Fruit fly (Drosophila melanogaster) whole organism, prepupa: ENCODE results near the gene Cbl.

Source experiments
- Blimp-1 ChIP-seq: fragments of 200-800 bp; sonication (Bioruptor generic); optimal IDR thresholded peaks from 3 replicates; lab custom pipeline; 2017; ENCODE audit warnings: missing biosample characterization, missing genetic modification characterization, mild to moderate bottlenecking, moderate library complexity, missing genetic modification reagents
- CG10669 ChIP-seq: fragments of 200-800 bp; sonication (Bioruptor generic); optimal IDR thresholded peaks from 3 replicates; lab custom pipeline; 2018; ENCODE audit warnings: missing biosample characterization, mild to moderate bottlenecking, missing genetic modification characterization, moderate library complexity
- CG11762 ChIP-seq: fragments of 200-800 bp; sonication (Bioruptor generic); optimal IDR thresholded peaks from 3 replicates; lab custom pipeline; 2016; ENCODE audit warnings: missing biosample characterization, missing genetic modification characterization; ENCODE audit not compliant: insufficient read depth
- CG15336 ChIP-seq: fragments of 200-800 bp; sonication (Bioruptor generic); IDR thresholded peaks from 2 replicates; pipeline ENCODE4 v1.3.6; 2022; ENCODE audit warnings: missing biosample characterization, missing genetic modification characterization
- CG1621 ChIP-seq: fragments of 200-800 bp; sonication (Bioruptor generic); optimal IDR thresholded peaks from 3 replicates; lab custom pipeline; 2018; ENCODE audit warnings: missing biosample characterization, mild to moderate bottlenecking, missing genetic modification characterization
- CG3032 ChIP-seq: fragments of 200-800 bp; optimal IDR thresholded peaks from 2 replicates; lab custom pipeline; 2019; ENCODE audit warnings: missing biosample characterization, mild to moderate bottlenecking, missing genetic modification characterization, moderate library complexity
- CG31627 ChIP-seq: fragments of 200-800 bp; sonication (Bioruptor generic); optimal IDR thresholded peaks from 3 replicates; lab custom pipeline; 2016; ENCODE audit warnings: missing biosample characterization, missing genetic modification characterization
- CG32006 ChIP-seq: fragments of 200-800 bp; sonication (Bioruptor generic); optimal IDR thresholded peaks from 3 replicates; lab custom pipeline; 2017; ENCODE audit warnings: missing biosample characterization, mild to moderate bottlenecking, missing genetic modification characterization
- CG3919 ChIP-seq: fragments of 200-800 bp; sonication (Bioruptor generic); optimal IDR thresholded peaks from 3 replicates; lab custom pipeline; 2016; ENCODE audit warnings: missing biosample characterization, missing genetic modification characterization
- CG4318 ChIP-seq: fragments of 200-800 bp; sonication (Bioruptor generic); optimal IDR thresholded peaks from 3 replicates; lab custom pipeline; 2017; ENCODE audit warnings: missing biosample characterization, mild to moderate bottlenecking, missing genetic modification characterization
- CG6163 ChIP-seq: fragments of 200-800 bp; sonication (Bioruptor generic); IDR thresholded peaks from 3 replicates; pipeline ENCODE4 v1.3.6; 2022; ENCODE audit warnings: missing biosample characterization, missing genetic modification characterization
- CG6276 ChIP-seq: fragments of 200-800 bp; sonication (Bioruptor generic); optimal IDR thresholded peaks from 2 replicates; lab custom pipeline; 2017; ENCODE audit warnings: missing biosample characterization, mild to moderate bottlenecking, missing genetic modification characterization
- CG6808 ChIP-seq: fragments of 200-800 bp; sonication (Bioruptor generic); optimal IDR thresholded peaks from 3 replicates; lab custom pipeline; 2017; ENCODE audit warnings: missing biosample characterization, missing genetic modification characterization, mild to moderate bottlenecking, moderate library complexity, missing genetic modification reagents
- CG6854 ChIP-seq: fragments of 200-800 bp; sonication (Bioruptor generic); optimal IDR thresholded peaks from 2 replicates; lab custom pipeline; 2017; ENCODE audit warnings: missing biosample characterization, mild to moderate bottlenecking, missing genetic modification characterization
- CG8319 ChIP-seq: fragments of 200-800 bp; sonication (Bioruptor generic); optimal IDR thresholded peaks from 3 replicates; lab custom pipeline; 2016; ENCODE audit warnings: missing biosample characterization, missing genetic modification characterization
- CG8632 ChIP-seq: fragments of 200-800 bp; sonication (Bioruptor generic); optimal IDR thresholded peaks from 3 replicates; lab custom pipeline; 2016; ENCODE audit warnings: missing biosample characterization, missing genetic modification characterization
- CG9139 ChIP-seq: fragments of 200-800 bp; sonication (Bioruptor generic); optimal IDR thresholded peaks from 3 replicates; lab custom pipeline; 2017; ENCODE audit warnings: missing biosample characterization, mild to moderate bottlenecking, missing genetic modification characterization
- Eip78C ChIP-seq: fragments of 200-800 bp; sonication (Bioruptor generic); peaks from one replicate; lab custom pipeline; 2016; ENCODE audit warnings: missing biosample characterization, missing genetic modification characterization
- Ets96B ChIP-seq: fragments of 200-800 bp; optimal IDR thresholded peaks from 2 replicates; lab custom pipeline; 2019; ENCODE audit warnings: missing biosample characterization, mild to moderate bottlenecking, missing genetic modification characterization, moderate library complexity
- Gug ChIP-seq: fragments of 200-800 bp; sonication (Bioruptor generic); IDR thresholded peaks from 2 replicates; pipeline ENCODE4 v1.3.6; 2022; ENCODE audit warnings: missing biosample characterization, missing genetic modification characterization
- Hr38 ChIP-seq: sonication (Bioruptor generic); optimal IDR thresholded peaks from 2 replicates; lab custom pipeline; 2016; ENCODE audit warnings: missing biosample characterization, missing genetic modification characterization
- Hr39 ChIP-seq: fragments of 200-800 bp; sonication (Bioruptor generic); optimal IDR thresholded peaks from 2 replicates; lab custom pipeline; 2016; ENCODE audit warnings: missing biosample characterization, missing genetic modification characterization
- Hr4 ChIP-seq: fragments of 200-800 bp; sonication (Bioruptor generic); optimal IDR thresholded peaks from 3 replicates; lab custom pipeline; 2016; ENCODE audit warnings: missing biosample characterization, missing genetic modification characterization
- Lpt ChIP-seq: fragments of 200-800 bp; sonication (Bioruptor generic); optimal IDR thresholded peaks from 3 replicates; lab custom pipeline; 2016; ENCODE audit warnings: missing biosample characterization, missing genetic modification characterization
- Met ChIP-seq: fragments of 200-800 bp; sonication (Bioruptor generic); optimal IDR thresholded peaks from 3 replicates; lab custom pipeline; 2016; ENCODE audit warnings: missing biosample characterization, missing genetic modification characterization
- Smox ChIP-seq: fragments of 200-800 bp; sonication (Bioruptor generic); optimal IDR thresholded peaks from 3 replicates; lab custom pipeline; 2016; ENCODE audit warnings: missing biosample characterization, missing genetic modification characterization
- Sox102F ChIP-seq: fragments of 200-800 bp; sonication (Bioruptor generic); optimal IDR thresholded peaks from 2 replicates; lab custom pipeline; 2016; ENCODE audit warnings: missing biosample characterization, mild to moderate bottlenecking, missing genetic modification characterization
- cyc ChIP-seq: fragments of 200-800 bp; sonication (Bioruptor generic); optimal IDR thresholded peaks from 3 replicates; lab custom pipeline; 2016; ENCODE audit warnings: missing biosample characterization, missing genetic modification characterization
- dac ChIP-seq: fragments of 200-800 bp; sonication (Bioruptor generic); optimal IDR thresholded peaks from 2 replicates; lab custom pipeline; 2017; ENCODE audit warnings: missing biosample characterization, mild to moderate bottlenecking, missing genetic modification characterization
- fd85E ChIP-seq: fragments of 200-800 bp; sonication (Bioruptor generic); optimal IDR thresholded peaks from 3 replicates; lab custom pipeline; 2016; ENCODE audit warnings: missing biosample characterization, missing genetic modification characterization
- fkh ChIP-seq: fragments of 200-800 bp; sonication (Bioruptor generic); optimal IDR thresholded peaks from 3 replicates; lab custom pipeline; 2017; ENCODE audit warnings: missing biosample characterization, mild to moderate bottlenecking, missing genetic modification characterization, moderate library complexity
- lz ChIP-seq: fragments of 200-800 bp; sonication (Bioruptor generic); optimal IDR thresholded peaks from 3 replicates; lab custom pipeline; 2016; ENCODE audit warnings: missing biosample characterization, missing genetic modification characterization
- net ChIP-seq: fragments of 200-800 bp; sonication (Bioruptor generic); optimal IDR thresholded peaks from 3 replicates; lab custom pipeline; 2016; ENCODE audit warnings: missing biosample characterization, missing genetic modification characterization
- pdm3 ChIP-seq: fragments of 200-800 bp; sonication (Bioruptor generic); optimal IDR thresholded peaks from 3 replicates; lab custom pipeline; 2016; ENCODE audit warnings: missing biosample characterization, missing genetic modification characterization
- salr ChIP-seq, 2 experiments: fragments of 200-800 bp; sonication (Bioruptor generic); optimal IDR thresholded peaks; 3 replicates each; lab custom pipeline; 2016 to 2018; ENCODE audit warnings: missing biosample characterization in 2 of 2, missing genetic modification characterization in 2 of 2, mild to moderate bottlenecking in 1 of 2
- spab ChIP-seq: fragments of 200-800 bp; sonication (Bioruptor generic); optimal IDR thresholded peaks from 2 replicates; lab custom pipeline; 2017; ENCODE audit warnings: missing biosample characterization, mild to moderate bottlenecking, missing genetic modification characterization, missing genetic modification reagents
- svp ChIP-seq: fragments of 200-800 bp; sonication (Bioruptor generic); peaks from one replicate; lab custom pipeline; 2016; ENCODE audit warnings: missing biosample characterization, missing genetic modification characterization
- topi ChIP-seq: fragments of 200-800 bp; sonication (Bioruptor generic); optimal IDR thresholded peaks from 3 replicates; lab custom pipeline; 2016; ENCODE audit warnings: missing biosample characterization, missing genetic modification characterization
- vri ChIP-seq: fragments of 200-800 bp; sonication (Bioruptor generic); optimal IDR thresholded peaks from 3 replicates; lab custom pipeline; 2016; ENCODE audit warnings: missing biosample characterization, mild to moderate bottlenecking, missing genetic modification characterization

Gene Cbl

DNA sequence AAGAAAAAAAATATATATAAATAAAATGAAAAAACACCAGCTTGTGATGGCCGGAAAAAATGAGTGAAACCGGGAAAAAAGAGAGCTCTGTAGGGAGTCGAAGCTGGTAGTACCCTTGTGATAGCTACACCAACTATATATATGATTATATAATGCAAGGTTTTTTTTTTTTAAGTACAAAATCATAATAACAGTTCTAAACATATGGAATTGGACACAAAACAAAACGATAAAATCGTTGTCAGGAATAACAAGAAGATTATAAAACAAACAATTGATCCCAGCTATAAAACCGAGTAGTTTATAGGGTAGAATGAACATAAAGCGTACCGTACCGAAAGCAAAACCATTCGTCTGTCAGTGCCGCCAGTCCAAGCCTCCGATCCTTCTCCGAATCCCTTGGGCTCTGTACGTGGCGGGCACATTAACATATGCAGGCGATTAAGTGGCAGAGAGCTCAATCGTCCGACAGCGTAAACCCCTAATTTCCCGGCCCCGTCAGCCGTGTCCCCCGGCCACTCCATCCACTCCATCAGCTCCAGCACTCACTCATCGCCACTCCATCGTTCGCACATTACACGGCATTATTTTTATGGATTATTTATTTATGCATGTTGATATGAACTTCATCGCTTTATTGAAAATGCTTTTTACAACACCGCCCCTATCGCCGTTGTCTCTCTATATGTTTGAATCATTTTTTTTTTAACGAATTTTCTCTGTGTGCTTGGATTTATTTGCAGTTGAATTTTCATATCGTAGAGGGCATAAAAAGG, 36.7 kb downstream of the Cbl start (continued):
- TF ChIP-seq CG6276 (GFP tag; lab: Kevin White, UChicago) (no peak), fkh (no peak), salr (GFP tag; optimal IDR thresholded peaks at IDR 0.05; lab: Kevin White, UChicago) (no peak), vri (no peak), fd85E (GFP tag; lab: Kevin White, UChicago) (no peak), Ets96B (tag; lab: Kevin White, UChicago) (peak; percentile 6), CG1621 (tag; lab: Kevin White, UChicago) (peak; percentile 22), Hr39 (GFP tag; lab: Kevin White, UChicago) (no peak), CG8632 (GFP tag; lab: Kevin White, UChicago) (peak; percentile 48), CG3919 (GFP tag; lab: Kevin White, UChicago) (no peak), svp (GFP tag; lab: Kevin White, UChicago) (no peak), Eip78C (GFP tag; lab: Kevin White, UChicago) (peak; percentile 93), spab (peak; percentile 26), Blimp-1 (no peak), Gug (GFP tag; lab: Robert Waterston, UW) (0 out of 2 replicates have a peak, but pooled peaks have one; percentile 9), CG6808 (GFP tag; lab: Kevin White, UChicago) (no peak), CG31627 (GFP tag; lab: Kevin White, UChicago) (no peak), Smox (GFP tag; lab: Kevin White, UChicago) (no peak), cyc (GFP tag; lab: Kevin White, UChicago) (peak; percentile 19), CG9139 (no peak), CG10669 (GFP tag; lab: Kevin White, UChicago) (no peak), CG6854 (GFP tag; lab: Kevin White, UChicago) (no peak), topi (GFP tag; lab: Kevin White, UChicago) (peak; percentile 16), CG8319 (GFP tag; lab: Kevin White, UChicago) (peak; percentile 35), Hr38 (GFP tag; lab: Kevin White, UChicago) (no peak), Met (GFP tag; lab: Kevin White, UChicago) (no peak), Hr4 (GFP tag; lab: Kevin White, UChicago) (no peak), CG6163 (0 out of 3 replicates have a peak, but pooled peaks have one; percentile 47), net (GFP tag; lab: Kevin White, UChicago) (peak; percentile 43), CG4318 (GFP tag; lab: Kevin White, UChicago) (no peak), pdm3 (GFP tag; lab: Kevin White, UChicago) (peak; percentile 0), dac (GFP tag; lab: Kevin White, UChicago) (no peak), lz (GFP tag; lab: Kevin White, UChicago) (no peak), CG32006 (GFP tag; lab: Kevin White, UChicago) (no peak), Lpt (no peak), CG3032 (tag; lab: Kevin White, UChicago) (peak; percentile 15)

dm6 chr3L:8480944-8481343, 56.2 kb downstream of the Cbl start:
- TF ChIP-seq svp (GFP tag; lab: Kevin White, UChicago) (peak; percentile 69), CG11762 (GFP tag; lab: Kevin White, UChicago) (no peak), CG6276 (GFP tag; lab: Kevin White, UChicago) (no peak), Sox102F (GFP tag; lab: Kevin White, UChicago) (peak; percentile 28), vri (no peak), CG15336 (GFP tag; lab: Robert Waterston, UW) (no peak)
- TF ChIP-seq, all 60 proteins: peak for 2
